Worm (Caenorhabditis elegans): ENCODE results near the gene lin-13.

Gene lin-13

ce11 chrIII:7716550-7716949 lies 7.3 kb upstream of the lin-13 start:
- TF ChIP-seq pha-4 (tag; optimal IDR thresholded peaks at IDR 0.05): no peak
- TF ChIP-seq nhr-67 (tag; optimal IDR thresholded peaks at IDR 0.05): no peak
- no peak for TF ChIP-seq aly-2 (tag; optimal IDR thresholded peaks at IDR 0.05)
- no peak for TF ChIP-seq hmg-11 (tag; optimal IDR thresholded peaks at IDR 0.05)
- no peak for TF ChIP-seq elt-1 (tag; optimal IDR thresholded peaks at IDR 0.05)
- TF ChIP-seq R02D3.7 (tag; optimal IDR thresholded peaks at IDR 0.05): no peak
- no peak for TF ChIP-seq tbx-2 (tag; optimal IDR thresholded peaks at IDR 0.05)
- no peak for TF ChIP-seq lsy-12 (tag; optimal IDR thresholded peaks at IDR 0.05)
- TF ChIP-seq nhr-11 (tag; optimal IDR thresholded peaks at IDR 0.05): no peak
- no peak for TF ChIP-seq sea-2 (GFP tag; optimal IDR thresholded peaks at IDR 0.05)

DNA sequence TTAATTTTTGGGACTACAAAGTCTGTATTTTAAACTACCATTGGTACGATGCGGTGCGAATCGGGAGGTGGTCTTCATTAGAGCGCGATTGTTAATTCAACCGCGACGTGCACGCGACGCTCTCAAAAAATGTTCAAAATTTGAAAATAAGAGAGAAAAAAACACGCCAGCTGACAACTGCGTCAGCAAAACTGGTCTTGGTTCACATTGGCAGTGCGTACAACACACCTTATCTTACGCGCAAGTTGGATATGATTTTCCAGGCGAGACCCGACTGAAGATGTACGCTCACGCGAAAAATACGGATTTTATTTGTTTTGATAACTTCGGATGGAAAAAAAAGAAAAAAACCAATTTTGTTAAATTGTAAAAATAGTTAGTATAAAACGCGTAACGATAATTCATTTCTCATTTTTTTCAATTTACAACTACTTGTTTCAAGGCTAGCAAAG lies 2.6 kb upstream of the lin-13 start, which contains the start of gene C03B8.3:
Gene C03B8.3, plus strand, starts transcription at position 402 of the 452 bp plus-strand sequence.
- TF ChIP-seq pha-4 (tag; optimal IDR thresholded peaks at IDR 0.05): peak; percentile 7
- no peak for TF ChIP-seq fos-1 (tag; optimal IDR thresholded peaks at IDR 0.05)
- no peak for TF ChIP-seq elt-3 (tag; optimal IDR thresholded peaks at IDR 0.05)
- no peak for TF ChIP-seq ama-1 (optimal IDR thresholded peaks at IDR 0.05)
- no peak for TF ChIP-seq nhr-67 (tag; optimal IDR thresholded peaks at IDR 0.05)
- TF ChIP-seq mdl-1 (tag; optimal IDR thresholded peaks at IDR 0.05): no peak
- no peak for TF ChIP-seq lin-39 (tag; optimal IDR thresholded peaks at IDR 0.05)
- peak; percentile 17 for TF ChIP-seq nfya-1 (tag; optimal IDR thresholded peaks at IDR 0.05; ENCODE audit: insufficient read depth)
- no peak for TF ChIP-seq skn-1 (tag; optimal IDR thresholded peaks at IDR 0.05)
- peak; percentile 66 for TF ChIP-seq lin-15B (tag; optimal IDR thresholded peaks at IDR 0.05)
- TF ChIP-seq nhr-12 (tag; optimal IDR thresholded peaks at IDR 0.05): no peak
- TF ChIP-seq egl-5 (tag; optimal IDR thresholded peaks at IDR 0.05): peak; percentile 12

ce11 chrIII:7711495-7711894 lies 2.2 kb upstream of the lin-13 start:
- no peak for TF ChIP-seq daf-12 (tag; optimal IDR thresholded peaks at IDR 0.05)
- no peak for TF ChIP-seq nhr-43 (tag; optimal IDR thresholded peaks at IDR 0.05; ENCODE audit: poor library complexity, severe bottlenecking)
- TF ChIP-seq nhr-23 (tag; optimal IDR thresholded peaks at IDR 0.05): no peak
- no peak for TF ChIP-seq ztf-4 (tag; optimal IDR thresholded peaks at IDR 0.05)
- no peak for TF ChIP-seq jun-1 (tag; optimal IDR thresholded peaks at IDR 0.05)
- no peak for TF ChIP-seq fos-1 (tag; optimal IDR thresholded peaks at IDR 0.05)
- TF ChIP-seq eor-1 (tag; optimal IDR thresholded peaks at IDR 0.05): no peak
- TF ChIP-seq skn-1 (tag; optimal IDR thresholded peaks at IDR 0.05): no peak
- TF ChIP-seq tbx-2 (tag; optimal IDR thresholded peaks at IDR 0.05): no peak
- TF ChIP-seq lin-39 (tag; optimal IDR thresholded peaks at IDR 0.05): no peak
- TF ChIP-seq fkh-2 (tag; optimal IDR thresholded peaks at IDR 0.05): no peak
- no peak for TF ChIP-seq nhr-77 (tag; optimal IDR thresholded peaks at IDR 0.05)
- no peak for TF ChIP-seq ceh-16 (tag; optimal IDR thresholded peaks at IDR 0.05)
- no peak for TF ChIP-seq egl-27 (tag; optimal IDR thresholded peaks at IDR 0.05)
- no peak for TF ChIP-seq pqm-1 (tag; optimal IDR thresholded peaks at IDR 0.05)
- no peak for TF ChIP-seq ceh-82 (tag; optimal IDR thresholded peaks at IDR 0.05)
- no peak for TF ChIP-seq R02D3.7 (tag; optimal IDR thresholded peaks at IDR 0.05)
- TF ChIP-seq nhr-67 (tag; optimal IDR thresholded peaks at IDR 0.05): no peak

- peak; percentile 5 for TF ChIP-seq nhr-23 (tag; optimal IDR thresholded peaks at IDR 0.05)
- peak; percentile 70 for TF ChIP-seq lin-15B (tag; optimal IDR thresholded peaks at IDR 0.05)
- peak; percentile 61 for TF ChIP-seq pha-4 (tag; optimal IDR thresholded peaks at IDR 0.05)
- no peak for TF ChIP-seq ZK546.5 (tag; optimal IDR thresholded peaks at IDR 0.05)
- TF ChIP-seq nhr-25 (tag; optimal IDR thresholded peaks at IDR 0.05): peak; percentile 55
- TF ChIP-seq snpc-4 (tag; optimal IDR thresholded peaks at IDR 0.05): peak; percentile 36
- peak; percentile 75 for TF ChIP-seq hmg-11 (tag; optimal IDR thresholded peaks at IDR 0.05)
- no peak for TF ChIP-seq unc-39 (tag; optimal IDR thresholded peaks at IDR 0.05)
- no peak for TF ChIP-seq nhr-12 (tag; optimal IDR thresholded peaks at IDR 0.05)
- TF ChIP-seq lsy-12 (tag; optimal IDR thresholded peaks at IDR 0.05): no peak
- peak; percentile 11 for TF ChIP-seq lin-39 (tag; optimal IDR thresholded peaks at IDR 0.05)
- TF ChIP-seq elt-2 (tag; optimal IDR thresholded peaks at IDR 0.05): no peak
- TF ChIP-seq R02D3.7 (tag; optimal IDR thresholded peaks at IDR 0.05): no peak
- TF ChIP-seq egl-5 (tag; optimal IDR thresholded peaks at IDR 0.05): peak; percentile 16
- no peak for TF ChIP-seq ama-1 (optimal IDR thresholded peaks at IDR 0.05)
- peak; percentile 85 for TF ChIP-seq nfya-1 (tag; optimal IDR thresholded peaks at IDR 0.05; ENCODE audit: insufficient read depth)
- no peak for TF ChIP-seq daf-12 (tag; optimal IDR thresholded peaks at IDR 0.05)
These were observed 1.7 kb upstream of the lin-13 start for ce11 chrIII:7710943-7711342.
